Worm (Caenorhabditis elegans): ENCODE data around the gene npp-21.

Gene npp-21

DNA sequence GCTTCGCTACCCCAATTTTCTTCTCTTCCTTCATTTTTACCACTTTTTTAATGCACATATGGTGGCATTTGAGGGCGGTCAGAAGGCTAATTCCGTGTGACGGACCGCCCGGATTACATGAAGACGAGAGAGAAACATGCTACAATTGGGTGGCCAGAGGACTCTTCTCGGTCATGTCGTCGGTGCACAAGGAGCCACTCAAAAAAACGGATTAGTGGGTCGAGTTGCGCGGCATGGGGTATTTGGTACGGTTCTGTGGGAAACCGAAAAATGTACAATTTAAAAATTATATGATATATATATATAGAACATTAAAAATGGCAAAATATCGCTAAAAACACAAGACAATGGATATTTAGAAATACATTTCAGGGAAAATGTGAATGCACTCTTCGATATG, 28.6 kb upstream of the npp-21 start:
- TF ChIP-seq aha-1 (tag) (no peak), madf-5 (GFP tag; IDR thresholded peaks at IDR 0.05) (0 out of 4 replicates have a peak, but pooled peaks of 1 of the 2 experiments have one; percentile 13)

DNA sequence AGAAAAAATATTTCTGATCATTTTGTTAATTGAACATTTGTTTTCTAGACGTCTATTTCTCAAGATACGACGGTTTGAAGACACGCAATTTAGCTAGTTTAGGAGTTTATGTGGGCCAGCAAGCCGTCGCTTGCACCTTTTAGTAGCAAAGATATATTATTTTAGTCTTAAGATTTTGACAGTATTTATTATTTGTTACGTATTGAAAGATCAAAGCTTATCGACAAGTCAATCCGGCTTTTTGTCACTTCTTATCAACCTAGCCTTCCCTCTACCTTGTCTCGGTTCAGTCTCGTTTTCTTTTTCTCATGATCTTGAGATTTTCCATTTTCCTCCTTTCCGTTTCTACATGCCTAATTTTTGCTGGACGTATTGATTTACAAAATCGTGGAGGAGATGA, 25.3 kb upstream of the npp-21 start, which contains the start of gene F35D2.2:
Gene F35D2.2 (plus strand): TSS at position 301 of the 400 bp plus-strand sequence.
- no peak for TF ChIP-seq nhr-237 (tag; optimal IDR thresholded peaks at IDR 0.05)
- no peak for TF ChIP-seq snpc-1.2 (GFP tag; IDR thresholded peaks at IDR 0.05)
- TF ChIP-seq aha-1 (tag) = peak; percentile 53
- TF ChIP-seq lin-15B (tag; optimal IDR thresholded peaks at IDR 0.05) = no peak
- TF ChIP-seq madf-9 (GFP tag; conservative IDR thresholded peaks at IDR 0.05) = no peak
- no peak for TF ChIP-seq skn-1 (tag; optimal IDR thresholded peaks at IDR 0.05)

DNA sequence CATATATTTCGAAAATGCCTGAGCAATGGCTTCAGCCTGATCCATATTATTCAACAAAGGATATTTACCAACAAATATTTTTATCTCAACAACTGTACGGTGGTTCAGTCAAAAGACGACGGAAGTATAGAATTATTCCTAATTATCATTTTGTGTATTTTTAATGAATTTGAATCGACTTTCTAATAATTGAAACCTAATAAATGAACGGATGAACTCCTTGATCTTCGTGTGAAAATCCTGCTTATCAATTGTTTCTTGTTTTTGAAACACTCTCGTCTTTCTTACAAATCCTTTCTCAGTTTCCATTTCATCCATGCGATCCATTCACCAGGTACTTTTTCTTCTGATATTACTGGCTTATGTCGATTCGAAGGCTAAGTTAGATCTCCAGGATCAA, 23.8 kb upstream of the npp-21 start, which contains the start of gene F35D2.1:
Gene F35D2.1 (plus strand): TSS at position 301 of the 400 bp plus-strand sequence.
- TF ChIP-seq ZK337.2 (GFP tag; IDR thresholded peaks at IDR 0.05) (no peak), nhr-237 (tag; optimal IDR thresholded peaks at IDR 0.05) (no peak), dve-1 (tag; optimal IDR thresholded peaks at IDR 0.05; ENCODE audit: insufficient read depth) (no peak), nhr-28 (tag; optimal IDR thresholded peaks at IDR 0.05) (no peak), Y105C5A.15 (GFP tag; IDR thresholded peaks at IDR 0.05) (no peak), dmd-6 (GFP tag; IDR thresholded peaks at IDR 0.05) (no peak), hlh-30 (tag; optimal IDR thresholded peaks at IDR 0.05; ENCODE audit: insufficient read depth) (no peak)

- TF ChIP-seq daf-12 (tag; optimal IDR thresholded peaks at IDR 0.05) (no peak), zfp-3 (GFP tag; conservative IDR thresholded peaks at IDR 0.05) (no peak), nhr-237 (tag; optimal IDR thresholded peaks at IDR 0.05) (no peak), rbr-2 (tag; optimal IDR thresholded peaks at IDR 0.05) (no peak), vab-7 (GFP tag; IDR thresholded peaks at IDR 0.05) (no peak), mep-1 (tag; optimal IDR thresholded peaks at IDR 0.05) (no peak), ZK337.2 (GFP tag; IDR thresholded peaks at IDR 0.05) (no peak), cey-2 (tag; optimal IDR thresholded peaks at IDR 0.05; ENCODE audit: borderline replicate concordance, insufficient read depth) (no peak), Y105C5A.15 (GFP tag; IDR thresholded peaks at IDR 0.05) (no peak)
Observed at ce11 chrII:7577412-7577811, 22.0 kb upstream of the npp-21 start, which contains the start of gene F35D2.6. Gene F35D2.6 (plus strand): TSS chrII:7577712.

- no peak for TF ChIP-seq ztf-11 (tag; optimal IDR thresholded peaks at IDR 0.05)
Observed at ce11 chrII:7583555-7583954, 15.9 kb upstream of the npp-21 start, which contains the start of gene mks-3. Gene mks-3 (minus strand): TSS chrII:7583655.

DNA sequence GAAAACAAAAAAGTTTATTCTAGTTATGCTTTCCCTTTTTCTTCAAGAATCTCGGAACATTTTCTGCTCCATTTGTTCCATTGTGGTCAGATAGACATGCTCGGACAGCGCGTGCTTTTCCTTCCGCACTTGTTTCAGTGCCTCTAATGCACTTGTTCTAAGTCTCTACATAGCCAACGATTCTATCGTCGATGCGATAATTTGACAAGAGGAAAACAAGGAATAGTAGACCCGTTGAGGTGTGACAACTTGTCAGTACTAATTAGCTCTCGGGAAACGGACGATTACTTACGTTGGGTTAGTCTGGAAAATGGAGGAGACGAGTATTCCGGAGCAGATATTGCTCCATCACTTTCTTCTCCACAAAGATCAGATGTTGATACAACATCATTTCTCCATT, 11.2 kb upstream of the npp-21 start:
- no peak for TF ChIP-seq unc-39 (tag; optimal IDR thresholded peaks at IDR 0.05)
- TF ChIP-seq nhr-48 (tag; optimal IDR thresholded peaks at IDR 0.05) = no peak
- no peak for TF ChIP-seq fos-1 (tag; optimal IDR thresholded peaks at IDR 0.05)
- no peak for TF ChIP-seq ztf-11 (tag; optimal IDR thresholded peaks at IDR 0.05)
- no peak for TF ChIP-seq lin-39 (tag; optimal IDR thresholded peaks at IDR 0.05)
- no peak for TF ChIP-seq nhr-77 (tag; optimal IDR thresholded peaks at IDR 0.05)
- TF ChIP-seq zip-2 (tag; optimal IDR thresholded peaks at IDR 0.05) = no peak
- TF ChIP-seq unc-62 (GFP tag; optimal IDR thresholded peaks at IDR 0.05 in 1 of 2) = peak in 1 of 2 experiments; percentile 94
- no peak for TF ChIP-seq unc-62 (tag; optimal IDR thresholded peaks at IDR 0.05)
- no peak for TF ChIP-seq vab-7 (GFP tag; IDR thresholded peaks at IDR 0.05)

- TF ChIP-seq duxl-1 (tag; optimal IDR thresholded peaks at IDR 0.05; ENCODE audit: poor library complexity) (no peak), mes-2 (tag; optimal IDR thresholded peaks at IDR 0.05; ENCODE audit: poor library complexity, severe bottlenecking) (peak; percentile 3), nhr-77 (tag; optimal IDR thresholded peaks at IDR 0.05) (no peak), daf-8 (GFP tag; IDR thresholded peaks at IDR 0.05) (no peak), unc-39 (tag; optimal IDR thresholded peaks at IDR 0.05) (no peak), ceh-44 (GFP tag; IDR thresholded peaks at IDR 0.05) (no peak), fkh-10 (GFP tag; optimal IDR thresholded peaks at IDR 0.05) (peak; percentile 87), hif-1 (tag; optimal IDR thresholded peaks at IDR 0.05) (no peak), dmd-6 (GFP tag; IDR thresholded peaks at IDR 0.05) (0 out of 2 replicates have a peak, but pooled peaks have one; percentile 12), ctbp-1 (GFP tag; IDR thresholded peaks at IDR 0.05) (peak; percentile 72; the same call in 1 of the 2 replicates), unc-62 (GFP tag; optimal IDR thresholded peaks at IDR 0.05 in 1 of 2) (peak in 1 of 2 experiments; percentile 94), unc-62 (tag; optimal IDR thresholded peaks at IDR 0.05) (no peak), ceh-82 (tag; optimal IDR thresholded peaks at IDR 0.05) (no peak), lsy-2 (tag; optimal IDR thresholded peaks at IDR 0.05) (peak in 1 of 2 experiments; percentile 27), daf-19 (GFP tag; conservative IDR thresholded peaks at IDR 0.05) (no peak), ZK337.2 (GFP tag; IDR thresholded peaks at IDR 0.05) (no peak), snpc-4 (tag; optimal IDR thresholded peaks at IDR 0.05) (no peak)
Observed at ce11 chrII:7593227-7593626, 6.2 kb upstream of the npp-21 start.
